Worm (Caenorhabditis elegans) whole organism, L4 larva: ENCODE data around the gene mml-1.
A peak's percentile ranks its signal among the peaks of the same experiment; 100 is the strongest.

Source experiments
- F26F4.8 ChIP-seq: fragments of 200-800 bp; sonication (Bioruptor generic); conservative IDR thresholded peaks from 2 replicates; pipeline ENCODE4 v1.3.6; 2022; ENCODE audit warnings: missing genetic modification characterization, missing compliant biosample characterization
- F37D6.2 ChIP-seq: sonication (generic microtip); optimal IDR thresholded peaks from 2 replicates; lab custom pipeline; 2016; ENCODE audit warnings: mild to moderate bottlenecking, missing genetic modification characterization, missing compliant biosample characterization
- F49E8.2 ChIP-seq: sonication (generic microtip); optimal IDR thresholded peaks from 2 replicates; lab custom pipeline; 2016; ENCODE audit warnings: missing compliant biosample characterization, mild to moderate bottlenecking, missing genetic modification characterization, borderline replicate concordance
- R02D3.7 ChIP-seq: fragments of 150-350 bp; sonication (generic microtip); optimal IDR thresholded peaks from 3 replicates; lab custom pipeline; 2014; ENCODE audit warnings: missing biosample characterization, missing genetic modification characterization
- Y105C5A.15 ChIP-seq: fragments of 200-800 bp; sonication (Bioruptor generic); IDR thresholded peaks from 2 replicates; pipeline ENCODE4 v1.3.6; 2022; ENCODE audit warnings: missing genetic modification characterization, missing compliant biosample characterization
- Y48G9A.11 ChIP-seq: fragments of 200-800 bp; sonication (Bioruptor generic); IDR thresholded peaks from 2 replicates; pipeline ENCODE4 v1.3.6; 2022; ENCODE audit warnings: missing genetic modification reagents, missing genetic modification characterization, missing compliant biosample characterization
- Y75B8A.6 ChIP-seq: fragments of 200-800 bp; sonication (Bioruptor generic); IDR thresholded peaks from 2 replicates; pipeline ENCODE4 v1.3.6; 2022; ENCODE audit warnings: missing genetic modification reagents, missing genetic modification characterization, missing compliant biosample characterization
- ZK337.2 ChIP-seq: fragments of 200-800 bp; sonication (Bioruptor generic); IDR thresholded peaks from 2 replicates; pipeline ENCODE4 v1.3.6; 2022; ENCODE audit warnings: missing genetic modification reagents, missing genetic modification characterization, missing compliant biosample characterization
- aha-1 ChIP-seq: fragments of 150-350 bp; peaks from one replicate; lab custom pipeline; 2014; ENCODE audit warnings: missing biosample characterization, missing genetic modification characterization
- aly-2 ChIP-seq: sonication (generic microtip); optimal IDR thresholded peaks from 2 replicates; lab custom pipeline; 2018; ENCODE audit warnings: missing biosample characterization, missing genetic modification characterization
- arid-1 ChIP-seq: fragments of 200-800 bp; sonication (Bioruptor generic); conservative IDR thresholded peaks from 2 replicates; pipeline ENCODE4 v1.3.6; 2022; ENCODE audit warnings: missing genetic modification reagents, missing genetic modification characterization, missing compliant biosample characterization
- ceh-32 ChIP-seq: sonication (generic microtip); optimal IDR thresholded peaks from 2 replicates; lab custom pipeline; 2016; ENCODE audit warnings: mild to moderate bottlenecking, missing genetic modification characterization, missing compliant biosample characterization; ENCODE audit not compliant: poor library complexity
- ceh-44 ChIP-seq: fragments of 200-800 bp; sonication (Bioruptor generic); IDR thresholded peaks from 2 replicates; pipeline ENCODE4 v1.3.6; 2022; ENCODE audit warnings: missing genetic modification reagents, missing genetic modification characterization, missing compliant biosample characterization
- ces-1 ChIP-seq: fragments of 150-350 bp; sonication (generic microtip); optimal IDR thresholded peaks from 4 replicates; lab custom pipeline; 2014; ENCODE audit warnings: missing biosample characterization, missing genetic modification reagents, missing genetic modification characterization
- cey-2 ChIP-seq: sonication (generic microtip); optimal IDR thresholded peaks from 3 replicates; lab custom pipeline; 2017; ENCODE audit warnings: missing genetic modification characterization, mild to moderate bottlenecking, missing compliant biosample characterization, antibody characterized with exemption, borderline replicate concordance; ENCODE audit not compliant: insufficient read depth
- ctbp-1 ChIP-seq: fragments of 200-800 bp; sonication (Bioruptor generic); IDR thresholded peaks from 2 replicates; pipeline ENCODE4 v1.3.6; 2022; ENCODE audit warnings: missing genetic modification reagents, missing genetic modification characterization, missing compliant biosample characterization
- daf-12 ChIP-seq: fragments of 150-350 bp; optimal IDR thresholded peaks from 2 replicates; lab custom pipeline; 2014; ENCODE audit warnings: missing biosample characterization, missing genetic modification reagents, missing genetic modification characterization
- daf-16 ChIP-seq, 3 experiments: sonication (generic microtip); optimal IDR thresholded peaks; 2 replicates each; lab custom pipeline; 2016 to 2017; ENCODE audit warnings: missing genetic modification characterization in 3 of 3, missing genetic modification reagents in 3 of 3, mild to moderate bottlenecking in 2 of 3, missing compliant biosample characterization in 2 of 3, missing biosample characterization in 1 of 3, moderate library complexity in 1 of 3
- daf-8 ChIP-seq: fragments of 200-800 bp; sonication (Bioruptor generic); IDR thresholded peaks from 2 replicates; pipeline ENCODE4 v1.3.6; 2022; ENCODE audit warnings: missing genetic modification characterization, missing compliant biosample characterization
- dmd-9 ChIP-seq: fragments of 200-800 bp; sonication (Bioruptor generic); IDR thresholded peaks from 2 replicates; pipeline ENCODE4 v1.3.6; 2022; ENCODE audit warnings: missing genetic modification reagents, missing genetic modification characterization, missing compliant biosample characterization
- egl-27 ChIP-seq: sonication (generic microtip); optimal IDR thresholded peaks from 3 replicates; lab custom pipeline; 2017; ENCODE audit warnings: missing biosample characterization, missing genetic modification reagents, missing genetic modification characterization
- hlh-11 ChIP-seq: fragments of 200-800 bp; sonication (Bioruptor generic); optimal IDR thresholded peaks from 2 replicates; lab custom pipeline; 2018; ENCODE audit warnings: mild to moderate bottlenecking, missing genetic modification characterization, missing compliant biosample characterization
- hmg-1.1 ChIP-seq: fragments of 200-800 bp; sonication (Bioruptor generic); IDR thresholded peaks from 2 replicates; pipeline ENCODE4 v1.3.6; 2022; ENCODE audit warnings: missing genetic modification reagents, missing genetic modification characterization, missing compliant biosample characterization
- jun-1 ChIP-seq: fragments of 150-350 bp; optimal IDR thresholded peaks from 2 replicates; lab custom pipeline; 2014; ENCODE audit warnings: missing biosample characterization, missing genetic modification reagents, missing genetic modification characterization
- lin-1 ChIP-seq: fragments of 200-800 bp; sonication (Bioruptor generic); IDR thresholded peaks from 2 replicates; pipeline ENCODE4 v1.3.6; 2022; ENCODE audit warnings: missing genetic modification reagents, missing genetic modification characterization, missing compliant biosample characterization
- lin-15B ChIP-seq: fragments of 150-350 bp; sonication (generic microtip); optimal IDR thresholded peaks from 3 replicates; lab custom pipeline; 2014; ENCODE audit warnings: missing biosample characterization, missing genetic modification characterization
- lin-29 ChIP-seq: fragments of 200-800 bp; sonication (Bioruptor generic); IDR thresholded peaks from 2 replicates; pipeline ENCODE4 v1.3.6; 2022; ENCODE audit warnings: missing genetic modification reagents, missing genetic modification characterization, missing compliant biosample characterization
- lsy-2 ChIP-seq, 2 experiments: fragments of 150-350 bp in 1 of 2; sonication (generic microtip) in 1 of 2; optimal IDR thresholded peaks; 2 replicates each; lab custom pipeline; 2014 to 2017; ENCODE audit warnings: missing biosample characterization in 2 of 2, missing genetic modification characterization in 2 of 2
- mep-1 ChIP-seq: fragments of 150-350 bp; sonication (generic microtip); optimal IDR thresholded peaks from 3 replicates; lab custom pipeline; 2014; ENCODE audit warnings: missing biosample characterization, missing genetic modification characterization
- mes-2 ChIP-seq: sonication (generic microtip); optimal IDR thresholded peaks from 2 replicates; lab custom pipeline; 2016; ENCODE audit warnings: missing genotype, mild to moderate bottlenecking, missing genetic modification characterization, missing compliant biosample characterization; ENCODE audit not compliant: poor library complexity, severe bottlenecking
- nhr-102 ChIP-seq: sonication (generic microtip); optimal IDR thresholded peaks from 2 replicates; lab custom pipeline; 2016; ENCODE audit warnings: mild to moderate bottlenecking, missing genetic modification characterization, moderate library complexity, missing compliant biosample characterization
- nhr-237 ChIP-seq: sonication (generic microtip); optimal IDR thresholded peaks from 2 replicates; lab custom pipeline; 2017; ENCODE audit warnings: missing biosample characterization, missing genetic modification characterization
- nhr-48 ChIP-seq: sonication (generic microtip); optimal IDR thresholded peaks from 2 replicates; lab custom pipeline; 2016; ENCODE audit warnings: mild to moderate bottlenecking, missing genetic modification characterization, missing compliant biosample characterization
- nhr-6 ChIP-seq: fragments of 150-350 bp; optimal IDR thresholded peaks from 2 replicates; lab custom pipeline; 2014; ENCODE audit warnings: missing biosample characterization, missing genetic modification characterization
- pha-4 ChIP-seq, 2 experiments: fragments of 150-350 bp in 1 of 2; fragments of 200-800 bp in 1 of 2; sonication (Bioruptor generic) in 1 of 2; IDR thresholded peaks in 1 of 2; optimal IDR thresholded peaks in 1 of 2; 2 replicates each; pipeline versions ENCODE4 v1.3.6 to Lab custom; 2014 to 2022; ENCODE audit warnings: missing genetic modification characterization in 2 of 2, missing genetic modification reagents in 2 of 2, missing biosample characterization in 1 of 2, missing compliant biosample characterization in 1 of 2
- php-3 ChIP-seq: fragments of 200-800 bp; sonication (Bioruptor generic); IDR thresholded peaks from 2 replicates; pipeline ENCODE4 v1.3.6; 2022; ENCODE audit warnings: missing genetic modification reagents, missing genetic modification characterization, missing compliant biosample characterization
- pqm-1 ChIP-seq: sonication (generic microtip); optimal IDR thresholded peaks from 2 replicates; lab custom pipeline; 2017; ENCODE audit warnings: missing biosample characterization, missing genetic modification characterization
- sdz-12 ChIP-seq: fragments of 200-800 bp; sonication (Bioruptor generic); optimal IDR thresholded peaks from 2 replicates; lab custom pipeline; 2018; ENCODE audit warnings: mild to moderate bottlenecking, missing genetic modification characterization, missing compliant biosample characterization
- skn-1 ChIP-seq: fragments of 150-350 bp; optimal IDR thresholded peaks from 2 replicates; lab custom pipeline; 2014; ENCODE audit warnings: missing biosample characterization, missing genetic modification characterization
- spr-3 ChIP-seq: fragments of 200-800 bp; sonication (Bioruptor generic); optimal IDR thresholded peaks from 2 replicates; lab custom pipeline; 2018; ENCODE audit warnings: mild to moderate bottlenecking, missing genetic modification characterization, missing compliant biosample characterization
- tra-1 ChIP-seq: fragments of 200-800 bp; sonication (Bioruptor generic); IDR thresholded peaks from 2 replicates; pipeline ENCODE4 v1.3.6; 2022; ENCODE audit warnings: missing genetic modification reagents, missing genetic modification characterization, missing compliant biosample characterization
- unc-130 ChIP-seq: sonication (generic microtip); optimal IDR thresholded peaks from 2 replicates; lab custom pipeline; 2016; ENCODE audit warnings: missing genetic modification reagents, missing genetic modification characterization, missing compliant biosample characterization
- vab-7 ChIP-seq: fragments of 200-800 bp; sonication (Bioruptor generic); IDR thresholded peaks from 2 replicates; pipeline ENCODE4 v1.3.6; 2022; ENCODE audit warnings: missing genetic modification reagents, missing genetic modification characterization, missing compliant biosample characterization
- zag-1 ChIP-seq: fragments of 150-350 bp; optimal IDR thresholded peaks from 2 replicates; lab custom pipeline; 2014; ENCODE audit warnings: missing biosample characterization, missing genetic modification characterization
- zfp-2 ChIP-seq: sonication (generic microtip); optimal IDR thresholded peaks from 2 replicates; lab custom pipeline; 2016; ENCODE audit warnings: mild to moderate bottlenecking, missing genetic modification characterization, missing compliant biosample characterization
- ztf-11 ChIP-seq: fragments of 150-350 bp; optimal IDR thresholded peaks from 2 replicates; lab custom pipeline; 2014; ENCODE audit warnings: missing biosample characterization, missing genetic modification characterization

mml-1 gene

DNA sequence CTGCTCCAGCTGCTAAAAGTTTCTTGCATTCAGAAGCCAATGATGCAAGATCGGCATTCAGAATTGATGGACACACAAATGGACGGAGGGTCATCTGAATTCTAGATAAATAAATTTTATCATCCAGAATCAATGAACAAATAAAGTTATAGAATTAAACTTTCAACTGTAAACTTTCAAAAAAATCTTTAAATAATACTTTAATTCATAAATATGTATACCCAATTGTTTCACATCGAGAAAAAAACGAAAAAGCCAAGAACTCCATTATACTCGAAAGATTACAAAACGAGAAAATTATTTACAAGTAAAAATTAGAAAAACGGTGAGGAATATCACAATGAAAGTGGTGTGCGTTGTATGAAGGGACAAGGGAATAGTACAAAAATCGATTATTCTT lies 27.5 kb downstream of the mml-1 start, which contains the start of gene F08F8.7:
Gene F08F8.7 (minus strand): TSS at position 101 of the 400 bp plus-strand sequence.
- TF ChIP-seq aha-1 (no peak), ceh-32 (no peak), mes-2 (tag; lab: Kevin White, UChicago) (no peak), daf-16 (GFP tag; optimal IDR thresholded peaks at IDR 0.05; lab: Kevin White, UChicago) (no peak), daf-16 (tag; optimal IDR thresholded peaks at IDR 0.05; lab: Kevin White, UChicago) (peak; percentile 7), daf-8 (GFP tag; lab: Robert Waterston, UW) (no peak)

DNA sequence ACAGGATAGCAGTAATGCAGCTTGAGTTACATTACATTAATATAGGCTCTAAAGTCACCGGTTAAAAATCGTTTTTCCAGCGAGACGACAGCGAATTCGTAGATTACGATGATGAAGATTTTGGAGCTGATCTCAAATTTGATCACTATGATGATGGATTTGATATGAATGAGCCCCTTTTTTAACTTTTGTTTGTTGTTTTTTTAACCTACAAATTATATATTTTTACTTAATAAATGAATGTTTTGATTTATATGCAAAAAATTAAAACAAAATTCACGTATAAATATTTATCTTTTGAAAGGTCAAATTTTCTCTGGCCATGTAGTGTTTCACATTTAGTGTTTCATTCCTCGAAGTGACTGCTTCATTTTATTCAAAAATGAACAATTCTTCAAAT lies 31.1 kb downstream of the mml-1 start, which contains the start of gene F08F8.6:
Gene F08F8.6 (plus strand): TSS at position 301 of the 400 bp plus-strand sequence.
- TF ChIP-seq spr-3: no peak
- TF ChIP-seq R02D3.7 (tag; lab: Kevin White, UChicago): no peak
- TF ChIP-seq nhr-6 (tag; lab: Kevin White, UChicago): no peak
- TF ChIP-seq unc-130 (GFP tag; lab: Kevin White, UChicago): no peak
- no peak for TF ChIP-seq F37D6.2 (tag; lab: Kevin White, UChicago)
- no peak for TF ChIP-seq jun-1 (tag; lab: Kevin White, UChicago)
- no peak for TF ChIP-seq daf-12 (tag; lab: Kevin White, UChicago)
- TF ChIP-seq aha-1: no peak
- no peak for TF ChIP-seq nhr-48 (tag; lab: Kevin White, UChicago)
- TF ChIP-seq tra-1: no peak
- TF ChIP-seq lin-29 (GFP tag; lab: Robert Waterston, UW): no peak
- no peak for TF ChIP-seq zfp-2 (tag; lab: Kevin White, UChicago)
- TF ChIP-seq ctbp-1 (GFP tag; lab: Robert Waterston, UW): no peak
- TF ChIP-seq ceh-44 (GFP tag; lab: Robert Waterston, UW): no peak
- no peak for TF ChIP-seq mep-1 (tag; lab: Kevin White, UChicago)
- TF ChIP-seq skn-1 (tag; lab: Kevin White, UChicago): no peak
- TF ChIP-seq php-3 (GFP tag; lab: Robert Waterston, UW): no peak
- TF ChIP-seq ztf-11 (tag; lab: Kevin White, UChicago): no peak
- no peak for TF ChIP-seq pqm-1 (tag; lab: Kevin White, UChicago)
- no peak for TF ChIP-seq mes-2 (tag; lab: Kevin White, UChicago)

DNA sequence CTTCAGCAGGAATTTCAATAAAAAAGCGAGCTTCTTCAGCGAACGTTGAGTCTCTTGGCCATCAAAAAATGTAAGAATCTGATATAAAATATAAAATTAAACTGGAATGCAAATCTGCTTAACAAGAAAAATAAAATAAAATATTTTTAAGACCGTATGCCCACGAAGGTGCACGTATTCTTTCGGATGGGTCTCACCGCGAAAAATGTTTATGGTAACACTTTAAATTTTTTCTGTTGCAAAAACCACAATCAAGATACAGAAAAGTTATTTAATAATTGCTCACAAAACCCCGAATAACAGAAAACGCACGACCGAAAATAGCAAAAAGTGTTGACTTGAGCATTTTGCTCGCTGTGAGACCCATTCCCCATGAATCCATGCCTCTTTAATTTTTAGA lies 35.4 kb downstream of the mml-1 start:
- TF ChIP-seq pha-4 (GFP tag; IDR thresholded peaks at IDR 0.05; lab: Robert Waterston, UW) (no peak), pha-4 (tag; optimal IDR thresholded peaks at IDR 0.05; lab: Kevin White, UChicago) (no peak), egl-27 (tag; lab: Kevin White, UChicago) (no peak), lin-1 (no peak), F26F4.8 (no peak), F49E8.2 (tag; lab: Kevin White, UChicago) (no peak), zag-1 (tag; lab: Kevin White, UChicago) (no peak), aly-2 (no peak), nhr-6 (tag; lab: Kevin White, UChicago) (no peak), nhr-237 (tag; lab: Kevin White, UChicago) (no peak), Y105C5A.15 (GFP tag; lab: Robert Waterston, UW) (no peak), vab-7 (GFP tag; lab: Robert Waterston, UW) (no peak), lin-15B (tag; lab: Kevin White, UChicago) (no peak), Y48G9A.11 (GFP tag; lab: Robert Waterston, UW) (no peak)

DNA sequence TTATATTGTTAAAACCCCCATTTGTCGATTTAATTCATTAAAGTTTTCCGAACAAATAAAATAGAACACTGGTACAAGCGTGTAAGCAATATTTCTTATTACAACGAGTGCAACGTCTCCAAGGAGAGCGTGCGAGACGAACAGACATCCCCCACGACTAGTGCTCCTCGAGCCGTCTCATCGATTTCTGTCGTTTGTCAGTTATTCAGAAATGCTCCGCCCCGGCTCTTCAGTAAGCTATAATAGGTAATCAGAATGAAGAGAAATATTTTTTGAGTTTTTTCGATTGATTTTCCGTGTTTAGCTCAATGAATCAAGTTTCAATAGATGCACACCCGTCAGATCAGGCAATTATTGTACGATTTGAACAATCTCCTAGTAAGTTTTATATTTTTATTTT lies 35.8 kb downstream of the mml-1 start, which contains the start of gene kap-1:
Gene kap-1 (plus strand): TSS at position 143 of the 400 bp plus-strand sequence.
- peak; percentile 11 for TF ChIP-seq hlh-11 (tag; lab: Kevin White, UChicago)
- no peak for TF ChIP-seq arid-1 (GFP tag; lab: Robert Waterston, UW)
- TF ChIP-seq ces-1: no peak
- peak; percentile 26 for TF ChIP-seq sdz-12
- no peak for TF ChIP-seq cey-2 (tag; lab: Kevin White, UChicago)
- peak; percentile 3; the same call in 1 of the 2 replicates for TF ChIP-seq Y75B8A.6
- TF ChIP-seq dmd-9 (GFP tag; lab: Robert Waterston, UW): no peak
- peak in 1 of 2 experiments; percentile 33 for TF ChIP-seq lsy-2 (tag; optimal IDR thresholded peaks at IDR 0.05; lab: Kevin White, UChicago)
- TF ChIP-seq ZK337.2 (GFP tag; lab: Robert Waterston, UW): 0 out of 2 replicates have a peak, but pooled peaks have one; percentile 37
- 0 out of 2 replicates have a peak, but pooled peaks have one; percentile 36 for TF ChIP-seq hmg-1.1 (GFP tag; lab: Robert Waterston, UW)
- TF ChIP-seq spr-3: peak; percentile 29
- 0 out of 2 replicates have a peak, but pooled peaks have one; percentile 5 for TF ChIP-seq tra-1
- peak; percentile 29 for TF ChIP-seq nhr-102 (tag; lab: Kevin White, UChicago)
